Worm (Caenorhabditis elegans) whole organism, L4/young adult: ENCODE data around the gene tif-1A.

ENCODE experiments used
- W03F9.2 ChIP-seq: fragments of 150-350 bp; optimal IDR thresholded peaks from 2 replicates; lab custom pipeline; 2014; ENCODE audit warnings: missing biosample characterization, missing genetic modification characterization
- dao-5 ChIP-seq: sonication (generic microtip); optimal IDR thresholded peaks from 2 replicates; lab custom pipeline; 2016; ENCODE audit warnings: missing genotype, missing genetic modification characterization, moderate library complexity, missing compliant biosample characterization
- him-1 ChIP-seq: sonication (generic microtip); optimal IDR thresholded peaks from 2 replicates; lab custom pipeline; 2016; ENCODE audit warnings: missing genotype, missing genetic modification reagents, missing genetic modification characterization, missing compliant biosample characterization

ce11 chrIII:4015382-4015986, 11.6 kb upstream of the tif-1A start:
- TF ChIP-seq dao-5 (tag; lab: Kevin White, UChicago) (no peak), him-1 (tag; lab: Kevin White, UChicago) (no peak), W03F9.2 (tag; lab: Kevin White, UChicago) (no peak)
